Fruit fly (Drosophila melanogaster) whole organism, prepupa: ENCODE data around the gene Spg7.

Experiments used
- Blimp-1 ChIP-seq: fragments of 200-800 bp; sonication (Bioruptor generic); optimal IDR thresholded peaks from 3 replicates; lab custom pipeline; 2017; ENCODE audit warnings: missing biosample characterization, missing genetic modification characterization, mild to moderate bottlenecking, moderate library complexity, missing genetic modification reagents
- CG10631 ChIP-seq: fragments of 200-800 bp; sonication (Bioruptor generic); optimal IDR thresholded peaks from 2 replicates; lab custom pipeline; 2016; ENCODE audit warnings: missing biosample characterization, missing genetic modification characterization
- CG10669 ChIP-seq: fragments of 200-800 bp; sonication (Bioruptor generic); optimal IDR thresholded peaks from 3 replicates; lab custom pipeline; 2018; ENCODE audit warnings: missing biosample characterization, mild to moderate bottlenecking, missing genetic modification characterization, moderate library complexity
- CG11294 ChIP-seq: fragments of 200-800 bp; sonication (Bioruptor generic); IDR thresholded peaks from 2 replicates; pipeline ENCODE4 v1.3.6; 2022; ENCODE audit warnings: missing biosample characterization, missing genetic modification characterization
- CG11762 ChIP-seq: fragments of 200-800 bp; sonication (Bioruptor generic); optimal IDR thresholded peaks from 3 replicates; lab custom pipeline; 2016; ENCODE audit warnings: missing biosample characterization, missing genetic modification characterization; ENCODE audit not compliant: insufficient read depth
- CG15336 ChIP-seq: fragments of 200-800 bp; sonication (Bioruptor generic); IDR thresholded peaks from 2 replicates; pipeline ENCODE4 v1.3.6; 2022; ENCODE audit warnings: missing biosample characterization, missing genetic modification characterization
- CG3032 ChIP-seq: fragments of 200-800 bp; optimal IDR thresholded peaks from 2 replicates; lab custom pipeline; 2019; ENCODE audit warnings: missing biosample characterization, mild to moderate bottlenecking, missing genetic modification characterization, moderate library complexity
- CG31627 ChIP-seq: fragments of 200-800 bp; sonication (Bioruptor generic); optimal IDR thresholded peaks from 3 replicates; lab custom pipeline; 2016; ENCODE audit warnings: missing biosample characterization, missing genetic modification characterization
- CG32006 ChIP-seq: fragments of 200-800 bp; sonication (Bioruptor generic); optimal IDR thresholded peaks from 3 replicates; lab custom pipeline; 2017; ENCODE audit warnings: missing biosample characterization, mild to moderate bottlenecking, missing genetic modification characterization
- CG34406 ChIP-seq: fragments of 200-800 bp; sonication (Bioruptor generic); optimal IDR thresholded peaks from 3 replicates; lab custom pipeline; 2016; ENCODE audit warnings: missing biosample characterization, missing genetic modification characterization
- CG3919 ChIP-seq: fragments of 200-800 bp; sonication (Bioruptor generic); optimal IDR thresholded peaks from 3 replicates; lab custom pipeline; 2016; ENCODE audit warnings: missing biosample characterization, missing genetic modification characterization
- CG6163 ChIP-seq: fragments of 200-800 bp; sonication (Bioruptor generic); IDR thresholded peaks from 3 replicates; pipeline ENCODE4 v1.3.6; 2022; ENCODE audit warnings: missing biosample characterization, missing genetic modification characterization
- CG6276 ChIP-seq: fragments of 200-800 bp; sonication (Bioruptor generic); optimal IDR thresholded peaks from 2 replicates; lab custom pipeline; 2017; ENCODE audit warnings: missing biosample characterization, mild to moderate bottlenecking, missing genetic modification characterization
- CG6792 ChIP-seq: fragments of 200-800 bp; sonication (Bioruptor generic); optimal IDR thresholded peaks from 3 replicates; lab custom pipeline; 2016; ENCODE audit warnings: missing biosample characterization, missing genetic modification characterization
- CG6808 ChIP-seq: fragments of 200-800 bp; sonication (Bioruptor generic); optimal IDR thresholded peaks from 3 replicates; lab custom pipeline; 2017; ENCODE audit warnings: missing biosample characterization, missing genetic modification characterization, mild to moderate bottlenecking, moderate library complexity, missing genetic modification reagents
- CG6854 ChIP-seq: fragments of 200-800 bp; sonication (Bioruptor generic); optimal IDR thresholded peaks from 2 replicates; lab custom pipeline; 2017; ENCODE audit warnings: missing biosample characterization, mild to moderate bottlenecking, missing genetic modification characterization
- CG8119 ChIP-seq: fragments of 200-800 bp; sonication (Bioruptor generic); IDR thresholded peaks from 3 replicates; pipeline ENCODE4 v1.3.6; 2022; ENCODE audit warnings: missing biosample characterization, missing genetic modification characterization
- CG8319 ChIP-seq: fragments of 200-800 bp; sonication (Bioruptor generic); optimal IDR thresholded peaks from 3 replicates; lab custom pipeline; 2016; ENCODE audit warnings: missing biosample characterization, missing genetic modification characterization
- CG9139 ChIP-seq: fragments of 200-800 bp; sonication (Bioruptor generic); optimal IDR thresholded peaks from 3 replicates; lab custom pipeline; 2017; ENCODE audit warnings: missing biosample characterization, mild to moderate bottlenecking, missing genetic modification characterization
- Eip75B ChIP-seq: fragments of 200-800 bp; sonication (Bioruptor generic); optimal IDR thresholded peaks from 3 replicates; lab custom pipeline; 2016; ENCODE audit warnings: missing biosample characterization, missing genetic modification characterization
- Eip78C ChIP-seq: fragments of 200-800 bp; sonication (Bioruptor generic); peaks from one replicate; lab custom pipeline; 2016; ENCODE audit warnings: missing biosample characterization, missing genetic modification characterization
- Ets96B ChIP-seq: fragments of 200-800 bp; optimal IDR thresholded peaks from 2 replicates; lab custom pipeline; 2019; ENCODE audit warnings: missing biosample characterization, mild to moderate bottlenecking, missing genetic modification characterization, moderate library complexity
- Gug ChIP-seq: fragments of 200-800 bp; sonication (Bioruptor generic); IDR thresholded peaks from 2 replicates; pipeline ENCODE4 v1.3.6; 2022; ENCODE audit warnings: missing biosample characterization, missing genetic modification characterization
- Hr38 ChIP-seq: sonication (Bioruptor generic); optimal IDR thresholded peaks from 2 replicates; lab custom pipeline; 2016; ENCODE audit warnings: missing biosample characterization, missing genetic modification characterization
- Met ChIP-seq: fragments of 200-800 bp; sonication (Bioruptor generic); optimal IDR thresholded peaks from 3 replicates; lab custom pipeline; 2016; ENCODE audit warnings: missing biosample characterization, missing genetic modification characterization
- Smox ChIP-seq: fragments of 200-800 bp; sonication (Bioruptor generic); optimal IDR thresholded peaks from 3 replicates; lab custom pipeline; 2016; ENCODE audit warnings: missing biosample characterization, missing genetic modification characterization
- Sox102F ChIP-seq: fragments of 200-800 bp; sonication (Bioruptor generic); optimal IDR thresholded peaks from 2 replicates; lab custom pipeline; 2016; ENCODE audit warnings: missing biosample characterization, mild to moderate bottlenecking, missing genetic modification characterization
- Sox14 ChIP-seq: fragments of 200-800 bp; sonication (Bioruptor generic); optimal IDR thresholded peaks from 3 replicates; lab custom pipeline; 2016; ENCODE audit warnings: missing biosample characterization, missing genetic modification characterization
- Sox15 ChIP-seq: fragments of 200-800 bp; sonication (Bioruptor generic); optimal IDR thresholded peaks from 3 replicates; lab custom pipeline; 2016; ENCODE audit warnings: missing biosample characterization, missing genetic modification characterization
- achi ChIP-seq: fragments of 200-800 bp; sonication (Bioruptor generic); optimal IDR thresholded peaks from 3 replicates; lab custom pipeline; 2016; ENCODE audit warnings: missing biosample characterization, missing genetic modification characterization
- dac ChIP-seq: fragments of 200-800 bp; sonication (Bioruptor generic); optimal IDR thresholded peaks from 2 replicates; lab custom pipeline; 2017; ENCODE audit warnings: missing biosample characterization, mild to moderate bottlenecking, missing genetic modification characterization
- dsx ChIP-seq: fragments of 200-800 bp; optimal IDR thresholded peaks from 3 replicates; lab custom pipeline; 2019; ENCODE audit warnings: missing biosample characterization, mild to moderate bottlenecking, missing genetic modification characterization, moderate library complexity; ENCODE audit not compliant: poor library complexity, severe bottlenecking
- eg ChIP-seq: fragments of 200-800 bp; sonication (Bioruptor generic); IDR thresholded peaks from 3 replicates; pipeline ENCODE4 v1.3.6; 2022; ENCODE audit warnings: missing biosample characterization, missing genetic modification characterization
- esn ChIP-seq: fragments of 200-800 bp; sonication (Bioruptor generic); optimal IDR thresholded peaks from 2 replicates; lab custom pipeline; 2016; ENCODE audit warnings: missing biosample characterization, mild to moderate bottlenecking, missing genetic modification characterization, moderate library complexity
- fd85E ChIP-seq: fragments of 200-800 bp; sonication (Bioruptor generic); optimal IDR thresholded peaks from 3 replicates; lab custom pipeline; 2016; ENCODE audit warnings: missing biosample characterization, missing genetic modification characterization
- fkh ChIP-seq: fragments of 200-800 bp; sonication (Bioruptor generic); optimal IDR thresholded peaks from 3 replicates; lab custom pipeline; 2017; ENCODE audit warnings: missing biosample characterization, mild to moderate bottlenecking, missing genetic modification characterization, moderate library complexity
- lz ChIP-seq: fragments of 200-800 bp; sonication (Bioruptor generic); optimal IDR thresholded peaks from 3 replicates; lab custom pipeline; 2016; ENCODE audit warnings: missing biosample characterization, missing genetic modification characterization
- net ChIP-seq: fragments of 200-800 bp; sonication (Bioruptor generic); optimal IDR thresholded peaks from 3 replicates; lab custom pipeline; 2016; ENCODE audit warnings: missing biosample characterization, missing genetic modification characterization
- pdm3 ChIP-seq: fragments of 200-800 bp; sonication (Bioruptor generic); optimal IDR thresholded peaks from 3 replicates; lab custom pipeline; 2016; ENCODE audit warnings: missing biosample characterization, missing genetic modification characterization
- spab ChIP-seq: fragments of 200-800 bp; sonication (Bioruptor generic); optimal IDR thresholded peaks from 2 replicates; lab custom pipeline; 2017; ENCODE audit warnings: missing biosample characterization, mild to moderate bottlenecking, missing genetic modification characterization, missing genetic modification reagents
- svp ChIP-seq: fragments of 200-800 bp; sonication (Bioruptor generic); peaks from one replicate; lab custom pipeline; 2016; ENCODE audit warnings: missing biosample characterization, missing genetic modification characterization
- topi ChIP-seq: fragments of 200-800 bp; sonication (Bioruptor generic); optimal IDR thresholded peaks from 3 replicates; lab custom pipeline; 2016; ENCODE audit warnings: missing biosample characterization, missing genetic modification characterization

Gene Spg7

DNA sequence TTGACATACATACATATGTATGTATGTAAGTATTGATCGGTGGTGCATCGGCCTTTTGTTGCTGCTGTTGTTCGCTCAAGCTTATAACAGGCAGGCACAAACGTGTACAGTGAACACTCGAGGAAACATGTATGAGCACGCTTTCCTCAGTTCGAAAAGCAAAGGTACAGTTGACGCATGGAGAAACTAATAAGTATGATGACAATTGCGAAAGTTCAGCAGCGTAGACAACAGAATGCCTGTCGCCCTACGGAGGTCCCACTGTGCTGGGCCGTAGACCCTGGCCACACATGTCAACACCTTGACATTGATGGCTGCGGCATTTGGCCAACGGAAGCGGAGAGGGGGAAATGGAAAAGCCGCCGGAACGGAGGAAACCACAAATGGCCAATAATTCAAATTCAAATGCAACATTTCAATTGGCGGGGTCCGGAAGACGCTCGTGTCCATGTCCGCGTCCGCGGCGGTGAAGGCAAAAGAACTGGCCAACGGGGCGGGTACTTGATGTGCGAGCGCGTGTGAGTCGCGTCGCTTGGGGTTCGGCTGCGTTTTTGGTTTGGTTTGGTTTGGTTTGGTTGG, 10.2 kb upstream of the Spg7 start, which contains the start of gene CG2681 (continued):
- TF ChIP-seq CG10631 (GFP tag; lab: Kevin White, UChicago) (no peak), spab (GFP tag; lab: Kevin White, UChicago) (no peak), eg (GFP tag; lab: Robert Waterston, UW) (peak; percentile 68)

DNA sequence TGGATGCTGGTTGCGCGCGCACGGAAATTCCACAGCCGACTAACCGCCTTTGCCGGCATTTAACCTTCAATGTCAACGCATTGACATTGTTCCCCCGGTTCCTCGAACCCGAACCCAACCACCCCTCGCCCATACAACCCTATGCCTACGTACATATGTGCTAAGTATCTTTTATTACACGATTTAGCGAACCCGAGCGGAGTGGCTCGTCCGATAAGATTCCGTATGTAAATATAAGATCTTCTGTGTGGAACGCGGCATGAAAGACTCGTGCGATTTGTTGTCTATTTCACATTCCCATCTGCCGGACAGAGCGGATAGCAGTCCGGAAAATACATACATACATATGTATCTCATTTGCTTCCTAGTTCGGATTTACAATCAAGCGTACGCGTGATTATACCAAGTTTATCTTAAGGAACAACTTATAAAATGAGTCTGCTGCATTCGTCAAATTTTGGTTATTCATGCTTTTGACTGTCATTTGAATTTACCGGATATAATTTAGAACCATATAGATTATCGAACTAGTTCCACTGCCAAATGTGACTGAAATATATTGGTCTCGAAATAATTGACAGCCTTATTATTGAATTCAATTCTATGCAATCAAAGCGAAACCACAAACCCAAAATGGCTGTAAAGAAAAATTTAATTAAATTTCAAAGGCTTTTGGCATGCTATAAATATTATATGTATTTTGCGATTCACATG, 9.5 kb upstream of the Spg7 start, which contains the start of gene CG2680:
Gene CG2680 (minus strand): TSS at position 51 of the 714 bp plus-strand sequence.
- TF ChIP-seq fkh, result peak; percentile 39
- TF ChIP-seq svp (GFP tag; lab: Kevin White, UChicago), result no peak
- peak; percentile 9 for TF ChIP-seq achi (GFP tag; lab: Kevin White, UChicago)
- no peak for TF ChIP-seq Sox102F (GFP tag; lab: Kevin White, UChicago)

DNA sequence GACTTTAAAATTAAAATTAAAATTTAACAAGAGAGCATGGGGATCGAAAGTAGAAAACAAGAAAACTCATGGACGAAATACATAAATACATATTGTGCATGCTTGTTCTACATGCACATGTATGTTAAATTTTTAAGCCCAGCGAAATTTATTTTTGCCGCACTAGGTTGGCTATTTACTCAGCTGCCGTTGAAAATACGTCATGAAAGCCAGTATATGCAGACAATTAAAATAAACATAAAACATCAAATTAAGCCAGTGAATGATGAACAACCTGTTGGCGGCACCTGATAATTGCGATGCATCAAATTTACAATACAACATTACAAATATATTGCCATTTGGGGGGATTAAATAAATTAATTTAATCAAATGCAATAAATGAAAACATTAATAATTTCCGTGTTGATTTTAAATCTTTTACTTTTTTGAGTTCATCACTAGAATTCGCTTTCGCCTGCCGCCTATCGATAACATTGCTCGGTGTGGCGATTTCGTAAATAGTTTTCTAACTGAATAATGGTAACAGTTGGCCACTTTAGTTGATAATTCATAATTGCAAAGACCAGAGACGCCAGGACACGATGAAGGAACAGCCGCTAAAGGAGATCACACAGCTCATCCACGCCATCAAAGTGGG, 6.2 kb upstream of the Spg7 start, which contains the start of gene eIF2Bbeta:
Gene eIF2Bbeta (plus strand): TSS at position 438 of the 640 bp plus-strand sequence.
- no peak for TF ChIP-seq Eip75B (GFP tag; lab: Kevin White, UChicago)
- TF ChIP-seq CG31627, result peak; percentile 1
- no peak for TF ChIP-seq Sox15

DNA sequence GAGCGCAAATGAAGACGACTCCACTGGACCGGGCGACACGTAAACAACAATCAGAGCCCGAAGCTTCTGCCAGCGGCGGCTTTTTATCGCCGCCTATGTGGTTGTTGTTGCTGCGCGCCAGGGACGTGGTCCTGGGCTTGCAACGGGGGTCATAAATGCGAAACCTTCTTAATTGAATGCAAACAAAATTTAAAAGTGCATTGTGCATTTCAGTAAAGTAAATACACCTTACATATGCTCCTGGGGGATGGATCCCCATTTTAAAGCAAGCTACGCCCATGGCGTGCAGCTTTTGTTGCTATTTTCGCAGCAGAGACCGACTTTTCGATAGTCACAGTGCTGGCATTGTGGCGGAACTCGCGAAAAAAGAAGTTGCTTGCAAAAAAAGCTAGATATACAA, 5.7 kb upstream of the Spg7 start, which contains the start of gene Ugalt:
Gene Ugalt (minus strand): TSS at position 160 of the 400 bp plus-strand sequence.
- TF ChIP-seq fd85E (peak; percentile 99), CG9139 (GFP tag; lab: Kevin White, UChicago) (peak; percentile 100), eg (GFP tag; lab: Robert Waterston, UW) (peak; percentile 100), Sox102F (GFP tag; lab: Kevin White, UChicago) (peak; percentile 100), pdm3 (GFP tag; lab: Kevin White, UChicago) (peak; percentile 100), fkh (peak; percentile 100), net (GFP tag; lab: Kevin White, UChicago) (peak; percentile 100), CG6163 (GFP tag; lab: Robert Waterston, UW) (peak; percentile 100), CG3032 (tag; lab: Kevin White, UChicago) (peak; percentile 100), CG8319 (GFP tag; lab: Kevin White, UChicago) (peak; percentile 100), Blimp-1 (GFP tag; lab: Kevin White, UChicago) (peak; percentile 100), Ets96B (tag; lab: Kevin White, UChicago) (peak; percentile 100), CG31627 (peak; percentile 100), CG6808 (peak; percentile 100), dsx (peak; percentile 100), lz (GFP tag; lab: Kevin White, UChicago) (peak; percentile 100), CG6792 (GFP tag; lab: Kevin White, UChicago) (peak; percentile 100), topi (GFP tag; lab: Kevin White, UChicago) (peak; percentile 100), Met (peak; percentile 100), Eip78C (peak; percentile 100), CG15336 (GFP tag; lab: Robert Waterston, UW) (peak; percentile 100), CG11294 (GFP tag; lab: Robert Waterston, UW) (peak; percentile 100), CG3919 (peak; percentile 100), CG8119 (peak; percentile 100), CG10669 (GFP tag; lab: Kevin White, UChicago) (peak; percentile 100), Gug (GFP tag; lab: Robert Waterston, UW) (peak; percentile 100), dac (peak; percentile 100), svp (GFP tag; lab: Kevin White, UChicago) (peak; percentile 100), Smox (GFP tag; lab: Kevin White, UChicago) (peak; percentile 100), Hr38 (GFP tag; lab: Kevin White, UChicago) (peak; percentile 100), CG34406 (GFP tag; lab: Kevin White, UChicago) (peak; percentile 100), CG6854 (GFP tag; lab: Kevin White, UChicago) (peak; percentile 100), esn (peak; percentile 100), Sox14 (GFP tag; lab: Kevin White, UChicago) (peak; percentile 100), CG6276 (GFP tag; lab: Kevin White, UChicago) (peak; percentile 100), CG32006 (peak; percentile 100), CG11762 (peak; percentile 100)
